Fruit fly (Drosophila melanogaster): ENCODE results near the gene qua.

The qua gene

DNA sequence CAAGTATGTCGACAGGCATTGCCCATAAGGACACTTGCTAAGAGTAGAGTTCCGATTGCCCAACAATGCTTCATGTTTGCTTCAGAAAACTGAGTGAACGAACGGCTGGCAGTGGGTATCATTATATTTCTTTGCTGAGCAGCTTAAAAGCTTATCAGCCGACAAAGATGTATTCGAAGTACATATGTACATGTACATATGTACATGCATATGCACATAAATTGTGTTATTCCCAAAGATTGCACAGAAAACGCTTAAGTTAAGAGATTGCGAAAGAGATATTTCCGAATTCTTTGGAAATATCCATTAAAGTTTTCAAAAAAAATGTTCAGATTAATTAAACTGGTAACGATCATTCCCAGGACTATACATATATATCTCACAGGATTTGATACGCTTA, 41.2 kb downstream of the qua start, which contains the start of gene SPH93:
Gene SPH93 (minus strand): TSS at position 101 of the 400 bp plus-strand sequence.
- TF ChIP-seq CG17806 (tag; optimal IDR thresholded peaks at IDR 0.05) (no peak), CG14655 (GFP tag; optimal IDR thresholded peaks at IDR 0.05) (no peak)

DNA sequence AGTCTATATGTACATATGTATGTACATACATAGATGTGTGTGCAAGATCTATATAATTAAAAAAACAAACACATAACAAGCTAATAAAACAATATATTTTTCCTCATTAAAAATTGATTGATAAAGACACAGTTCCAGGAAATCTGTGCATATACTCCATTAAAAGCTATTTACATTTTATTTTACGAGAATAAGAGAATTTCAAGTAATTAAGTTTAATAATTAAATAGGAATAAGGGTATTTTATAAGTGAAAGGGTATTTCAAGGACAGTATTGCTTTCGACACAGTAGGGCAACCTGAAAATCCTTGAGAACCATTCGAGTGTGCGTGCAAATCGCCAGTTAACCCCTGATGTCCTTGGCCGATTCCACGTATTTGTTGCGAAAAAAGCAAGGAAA, 44.4 kb downstream of the qua start, which contains the start of gene CG5050:
Gene CG5050 (plus strand): TSS at position 301 of the 400 bp plus-strand sequence.
- TF ChIP-seq D1 (tag; optimal IDR thresholded peaks at IDR 0.05) (no peak), CG32121 (GFP tag; IDR thresholded peaks at IDR 0.05) (no peak), gl (tag; optimal IDR thresholded peaks at IDR 0.05) (no peak), CG8159 (tag; optimal IDR thresholded peaks at IDR 0.05) (no peak), EcR (GFP tag; optimal IDR thresholded peaks at IDR 0.05) (no peak)

DNA sequence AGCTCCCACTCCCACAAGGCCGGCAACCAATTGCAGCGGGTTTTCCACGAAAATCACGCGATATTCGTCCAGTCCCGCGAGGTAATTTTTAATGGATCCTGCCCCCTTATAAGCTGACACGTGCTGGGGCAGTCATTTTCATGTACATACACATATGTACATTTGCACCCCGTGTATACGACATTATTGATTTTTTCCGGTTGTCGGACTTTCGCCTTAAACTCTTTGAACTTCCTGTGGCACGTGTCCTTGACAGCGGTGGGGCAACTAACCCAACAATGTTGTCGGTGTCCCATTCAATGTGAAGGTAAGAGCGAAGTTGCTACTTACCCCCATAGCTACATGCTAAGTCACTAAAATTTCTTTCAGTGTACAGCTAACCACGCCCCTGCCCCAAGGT, 44.9 kb downstream of the qua start:
- TF ChIP-seq CG8301 (tag; optimal IDR thresholded peaks at IDR 0.05) = no peak
- no peak for TF ChIP-seq EcR (GFP tag; optimal IDR thresholded peaks at IDR 0.05)
- no peak for TF ChIP-seq Pif1B (GFP tag; optimal IDR thresholded peaks at IDR 0.05)
- TF ChIP-seq gl (tag; optimal IDR thresholded peaks at IDR 0.05) = no peak

dm6 chr2L:17450505-17451415, 46.2 kb downstream of the qua start:
- TF ChIP-seq fd96Ca (GFP tag; IDR thresholded peaks at IDR 0.05) (no peak), D1 (tag; optimal IDR thresholded peaks at IDR 0.05) (peak; percentile 52), CG8159 (tag; optimal IDR thresholded peaks at IDR 0.05) (peak; percentile 80), CG32121 (GFP tag; IDR thresholded peaks at IDR 0.05) (peak; percentile 73), CG12605 (GFP tag; IDR thresholded peaks at IDR 0.05) (peak; percentile 13; the same call in 1 of the 2 replicates), EcR (GFP tag; optimal IDR thresholded peaks at IDR 0.05) (no peak), Ets98B (GFP tag; IDR thresholded peaks at IDR 0.05) (no peak; the same call in 1 of the 2 replicates), CG9948 (tag; optimal IDR thresholded peaks at IDR 0.05) (peak; percentile 59), CG14655 (GFP tag; optimal IDR thresholded peaks at IDR 0.05) (peak; percentile 69), rn (GFP tag; IDR thresholded peaks at IDR 0.05) (no peak), gl (tag; optimal IDR thresholded peaks at IDR 0.05) (peak; percentile 12), CG8301 (tag; optimal IDR thresholded peaks at IDR 0.05) (peak; percentile 64), CG13204 (GFP tag; optimal IDR thresholded peaks at IDR 0.05) (no peak), CG10348 (GFP tag; IDR thresholded peaks at IDR 0.05) (no peak), CG4496 (GFP tag; IDR thresholded peaks at IDR 0.05) (peak; percentile 78), Pif1A (GFP tag; optimal IDR thresholded peaks at IDR 0.05) (peak; percentile 59), CG17806 (tag; optimal IDR thresholded peaks at IDR 0.05) (peak; percentile 74), Snoo (tag; optimal IDR thresholded peaks at IDR 0.05) (peak; percentile 60), Pif1B (GFP tag; optimal IDR thresholded peaks at IDR 0.05) (peak; percentile 58), CG15710 (tag; optimal IDR thresholded peaks at IDR 0.05) (peak; percentile 63), CG34367 (tag; optimal IDR thresholded peaks at IDR 0.05) (peak; percentile 36)

DNA sequence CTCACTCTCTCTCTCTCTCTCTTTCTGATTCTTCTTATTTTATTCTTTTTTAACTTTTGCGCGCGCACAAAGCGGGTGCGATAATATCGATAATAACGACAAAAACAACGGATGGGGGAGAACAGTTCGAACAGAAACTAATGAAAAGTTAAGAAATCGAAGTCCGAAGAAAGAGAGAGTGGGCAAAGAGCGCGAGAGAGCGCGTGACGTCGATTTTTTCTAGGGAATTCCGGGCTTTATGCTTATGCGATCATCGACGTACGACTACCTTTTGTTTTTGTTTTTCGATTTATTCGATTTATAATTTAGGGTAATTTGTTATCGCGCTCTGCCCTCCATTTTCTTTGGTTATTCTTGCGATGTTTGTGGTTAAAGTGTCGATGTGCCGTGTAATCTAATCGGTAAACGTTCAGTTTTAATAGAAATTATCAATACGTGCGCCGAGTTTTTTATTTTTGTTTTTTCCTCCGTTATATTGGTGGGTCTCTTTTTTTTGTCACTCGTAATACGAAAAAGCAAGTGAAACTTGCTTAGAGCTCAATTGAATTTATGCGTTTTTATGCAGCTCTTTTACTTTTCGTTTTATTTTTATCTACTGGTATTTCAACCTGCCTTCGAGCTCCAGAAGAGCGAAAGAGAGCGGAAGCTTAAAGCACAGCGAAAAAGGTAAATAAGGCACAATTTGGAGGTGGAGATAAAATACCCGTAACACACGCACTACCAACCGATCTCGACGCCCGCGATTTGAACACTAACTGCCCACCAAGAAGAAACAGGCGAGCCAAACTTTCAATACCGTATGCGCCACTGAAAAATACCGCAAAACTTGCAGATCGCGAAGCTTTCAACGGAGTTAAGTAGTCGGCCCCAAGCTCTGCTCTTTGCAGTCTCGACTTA, 47.2 kb downstream of the qua start, which contains the start of gene dl:
Gene dl (minus strand): TSS at position 757 of the 897 bp plus-strand sequence.
- TF ChIP-seq CG9948 (tag; optimal IDR thresholded peaks at IDR 0.05) (peak; percentile 31), Pif1A (GFP tag; optimal IDR thresholded peaks at IDR 0.05) (peak; percentile 42), CG15710 (tag; optimal IDR thresholded peaks at IDR 0.05) (peak; percentile 27), CG12605 (GFP tag; IDR thresholded peaks at IDR 0.05) (peak; percentile 62; the same call in 1 of the 2 replicates), CG8159 (tag; optimal IDR thresholded peaks at IDR 0.05) (no peak), Snoo (tag; optimal IDR thresholded peaks at IDR 0.05) (no peak), fd96Ca (GFP tag; IDR thresholded peaks at IDR 0.05) (peak; percentile 77), CG34367 (tag; optimal IDR thresholded peaks at IDR 0.05) (no peak), D1 (tag; optimal IDR thresholded peaks at IDR 0.05) (no peak), rn (GFP tag; IDR thresholded peaks at IDR 0.05) (peak; percentile 62), gl (tag; optimal IDR thresholded peaks at IDR 0.05) (peak; percentile 14), CG14655 (GFP tag; optimal IDR thresholded peaks at IDR 0.05) (peak; percentile 69), Pif1B (GFP tag; optimal IDR thresholded peaks at IDR 0.05) (peak; percentile 50), EcR (GFP tag; optimal IDR thresholded peaks at IDR 0.05) (peak; percentile 22), Ets98B (GFP tag; IDR thresholded peaks at IDR 0.05) (peak; percentile 43), CG8301 (tag; optimal IDR thresholded peaks at IDR 0.05) (peak; percentile 68), CG4496 (GFP tag; IDR thresholded peaks at IDR 0.05) (peak; percentile 33; the same call in 2 of the 3 replicates), CG10348 (GFP tag; IDR thresholded peaks at IDR 0.05) (no peak), CG17806 (tag; optimal IDR thresholded peaks at IDR 0.05) (peak; percentile 7), CG32121 (GFP tag; IDR thresholded peaks at IDR 0.05) (peak; percentile 68), CG13204 (GFP tag; optimal IDR thresholded peaks at IDR 0.05) (no peak)

All from whole organism, pupa.